Worm (Caenorhabditis elegans): Measurements from ENCODE around the gene R13H4.6.

DNA sequence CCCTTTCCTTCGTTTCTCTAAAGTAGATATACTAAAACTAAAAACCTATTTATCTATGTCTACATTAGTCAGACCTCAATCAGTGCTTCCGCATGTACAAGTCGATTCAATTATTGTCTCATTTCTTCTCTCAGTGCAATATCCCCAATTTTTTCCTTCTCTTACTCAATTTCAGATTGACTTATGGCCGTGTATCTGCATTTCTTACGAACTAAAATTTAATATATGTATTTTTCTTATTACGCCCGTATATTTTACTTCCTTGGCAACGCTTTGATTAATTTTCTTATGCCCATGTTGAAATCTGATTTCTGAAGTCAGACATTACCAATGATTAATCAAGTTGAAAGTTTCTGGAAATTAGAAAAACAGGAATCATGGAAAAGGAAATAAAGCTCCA lies 8.0 kb upstream of the R13H4.6 start:
- TF ChIP-seq F49E8.2 (tag; optimal IDR thresholded peaks at IDR 0.05; ENCODE audit: borderline replicate concordance) (no peak), F44E2.7 (GFP tag; IDR thresholded peaks at IDR 0.05) (no peak), zag-1 (tag; optimal IDR thresholded peaks at IDR 0.05) (no peak), lin-15B (tag; optimal IDR thresholded peaks at IDR 0.05) (no peak)

All from whole organism, L4 larva.